Worm (Caenorhabditis elegans): ENCODE measurements around the gene gcy-20.

ce11 chrV:16204888-16205287 lies 48.7 kb downstream of the gcy-20 start, which contains the start of gene irld-26:
- TF ChIP-seq pqm-1 (tag; optimal IDR thresholded peaks at IDR 0.05) (no peak), pha-2 (tag; optimal IDR thresholded peaks at IDR 0.05) (no peak), pat-9 (tag; optimal IDR thresholded peaks at IDR 0.05) (no peak), elt-2 (tag; optimal IDR thresholded peaks at IDR 0.05) (no peak), ama-1 (optimal IDR thresholded peaks at IDR 0.05) (no peak), pha-4 (tag; optimal IDR thresholded peaks at IDR 0.05) (no peak), lin-11 (tag; optimal IDR thresholded peaks at IDR 0.05) (no peak), fax-1 (tag; optimal IDR thresholded peaks at IDR 0.05) (no peak)

Measured in whole organism, late embryonic.